Worm (Caenorhabditis elegans): ENCODE results near the gene C37C3.11.

DNA sequence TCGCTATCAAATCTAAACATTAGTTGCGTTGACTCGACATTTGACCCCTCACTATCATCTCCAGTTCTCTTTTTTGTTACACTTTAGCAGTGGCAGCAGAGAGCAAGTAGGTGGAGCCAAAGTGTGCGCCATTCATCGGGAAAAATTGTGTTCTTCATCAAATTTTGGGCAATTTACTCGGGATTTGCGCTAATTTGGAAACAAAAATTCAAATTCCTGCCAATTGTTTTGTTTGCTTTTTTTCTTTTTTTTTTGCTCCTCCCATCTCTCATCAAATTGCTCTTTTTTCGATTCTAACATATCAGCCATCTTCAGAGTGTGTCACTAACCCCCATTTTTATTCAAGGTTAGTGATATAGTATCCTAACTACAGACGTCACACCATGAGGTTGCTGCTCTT, 37.6 kb downstream of the C37C3.11 start, which contains the start of gene mig-6:
- TF ChIP-seq zag-1 (tag; optimal IDR thresholded peaks at IDR 0.05), result no peak
- no peak for TF ChIP-seq ama-1 (optimal IDR thresholded peaks at IDR 0.05)
- no peak for TF ChIP-seq daf-19 (GFP tag; conservative IDR thresholded peaks at IDR 0.05)
- no peak for TF ChIP-seq pqm-1 (tag; optimal IDR thresholded peaks at IDR 0.05)
- no peak for TF ChIP-seq unc-39 (tag; optimal IDR thresholded peaks at IDR 0.05)
- TF ChIP-seq zfp-3 (GFP tag; conservative IDR thresholded peaks at IDR 0.05), result no peak

Measured in whole organism, L4 larva.